Fruit fly (Drosophila melanogaster) whole organism: Measurements from ENCODE around the gene HUWE1.

Source experiments
- Dll ChIP-seq: fragments of >200 bp; optimal IDR thresholded peaks from 2 replicates; lab custom pipeline; 2017
- psq ChIP-seq: fragments of >200 bp; optimal IDR thresholded peaks from 2 replicates; lab custom pipeline; 2017
- usp ChIP-seq: fragments of >200 bp; optimal IDR thresholded peaks from 2 replicates; lab custom pipeline; 2017; ENCODE audit warnings: missing biosample characterization, missing genetic modification characterization, mixed read lengths

DNA sequence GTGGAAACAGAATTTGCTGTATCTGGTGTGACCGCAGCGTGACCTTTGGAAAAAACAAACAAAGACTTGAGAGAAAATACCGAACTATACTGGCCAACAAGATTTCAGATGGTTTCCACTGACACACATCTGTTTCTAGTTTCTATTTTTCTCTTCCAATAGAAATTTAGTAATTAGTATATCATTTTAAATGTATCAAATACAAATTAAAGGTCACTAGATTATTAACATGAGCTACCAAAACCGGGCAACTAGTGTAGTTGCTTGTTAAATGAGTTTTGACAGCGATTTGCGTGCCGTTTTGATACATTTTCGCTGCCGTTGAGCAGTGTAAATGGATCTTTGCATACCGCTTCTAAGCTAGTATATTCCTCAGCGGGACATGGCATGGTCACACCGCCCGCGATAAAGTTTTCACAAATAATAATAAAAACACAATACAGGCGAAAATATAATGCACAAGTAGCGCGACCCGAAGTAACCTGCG lies 8.7 kb upstream of the HUWE1 start, which contains the start of the genes Pis and Hap40:
- TF ChIP-seq Dll (lab: Kevin White, UChicago) (no peak), psq (lab: Kevin White, UChicago) (no peak), usp (GFP tag; lab: Kevin White, UChicago) (no peak)
